Worm (Caenorhabditis elegans) whole organism, L1 larva: Measurements from ENCODE around the gene ymel-1.
"Not testable (repeated sequence)": the region's sequence is repeated elsewhere in the genome, so short reads cannot be mapped to it uniquely, and the experiment has no call there.

ENCODE experiments used
- Y116A8C.19 ChIP-seq: sonication (generic microtip); optimal IDR thresholded peaks from 2 replicates; lab custom pipeline; 2016; ENCODE audit warnings: missing compliant biosample characterization, missing genetic modification characterization, borderline replicate concordance
- aha-1 ChIP-seq: fragments of 150-350 bp; optimal IDR thresholded peaks from 2 replicates; lab custom pipeline; 2014; ENCODE audit warnings: missing biosample characterization, missing genetic modification characterization
- alr-1 ChIP-seq: fragments of 200-800 bp; sonication (Bioruptor generic); optimal IDR thresholded peaks from 2 replicates; lab custom pipeline; 2018; ENCODE audit warnings: borderline replicate concordance, mild to moderate bottlenecking, missing genetic modification characterization, missing compliant biosample characterization
- ama-1 ChIP-seq: fragments of 150-350 bp; optimal IDR thresholded peaks from 2 replicates; lab custom pipeline; 2014
- ceh-63 ChIP-seq: fragments of 200-800 bp; sonication (Bioruptor generic); optimal IDR thresholded peaks from 2 replicates; lab custom pipeline; 2018; ENCODE audit warnings: mild to moderate bottlenecking, missing genetic modification characterization, missing compliant biosample characterization
- ceh-8 ChIP-seq: fragments of 200-800 bp; sonication (Bioruptor generic); optimal IDR thresholded peaks from 2 replicates; lab custom pipeline; 2018; ENCODE audit warnings: mild to moderate bottlenecking, missing genetic modification characterization, moderate library complexity, missing compliant biosample characterization
- ces-1 ChIP-seq: fragments of 150-350 bp; optimal IDR thresholded peaks from 2 replicates; lab custom pipeline; 2014; ENCODE audit warnings: missing biosample characterization, missing genetic modification reagents, missing genetic modification characterization
- dpl-1 ChIP-seq, 3 experiments: fragments of 150-350 bp in 2 of 3; sonication (generic microtip) in 1 of 3; optimal IDR thresholded peaks; 2 replicates each; lab custom pipeline; 2014 to 2017; ENCODE audit warnings: missing biosample characterization in 3 of 3, missing genetic modification characterization in 3 of 3, missing genetic modification reagents in 3 of 3
- efl-3 ChIP-seq: fragments of 200-800 bp; sonication (Bioruptor generic); optimal IDR thresholded peaks from 2 replicates; lab custom pipeline; 2018; ENCODE audit warnings: mild to moderate bottlenecking, missing genetic modification characterization, missing compliant biosample characterization
- egl-27 ChIP-seq, 2 experiments: fragments of 150-350 bp in 1 of 2; sonication (generic microtip); optimal IDR thresholded peaks; 3 replicates each; lab custom pipeline; 2017 to 2018; ENCODE audit warnings: missing biosample characterization in 2 of 2, missing genetic modification characterization in 2 of 2, missing genetic modification reagents in 2 of 2
- elt-3 ChIP-seq, 6 experiments: fragments of 150-350 bp in 1 of 6; sonication (generic microtip); optimal IDR thresholded peaks; 2 replicates each; lab custom pipeline; 2017 to 2018; ENCODE audit warnings: missing biosample characterization in 6 of 6, missing genetic modification characterization in 6 of 6, inconsistent platforms in 1 of 6
- fkh-4 ChIP-seq: sonication (generic microtip); optimal IDR thresholded peaks from 2 replicates; lab custom pipeline; 2016; ENCODE audit warnings: missing compliant biosample characterization, missing genetic modification characterization, borderline replicate concordance
- fos-1 ChIP-seq: fragments of 150-350 bp; optimal IDR thresholded peaks from 2 replicates; lab custom pipeline; 2014; ENCODE audit warnings: missing biosample characterization, missing genetic modification characterization
- hlh-17 ChIP-seq: fragments of 200-800 bp; sonication (Bioruptor generic); optimal IDR thresholded peaks from 2 replicates; lab custom pipeline; 2018; ENCODE audit warnings: missing genetic modification characterization, mild to moderate bottlenecking, missing compliant biosample characterization, moderate library complexity, borderline replicate concordance
- irx-1 ChIP-seq: sonication (generic microtip); optimal IDR thresholded peaks from 2 replicates; lab custom pipeline; 2016; ENCODE audit warnings: missing genetic modification characterization, missing compliant biosample characterization
- lin-39 ChIP-seq: fragments of 150-350 bp; optimal IDR thresholded peaks from 2 replicates; lab custom pipeline; 2014; ENCODE audit warnings: missing biosample characterization, missing genetic modification reagents, missing genetic modification characterization
- lir-3 ChIP-seq: sonication (generic microtip); optimal IDR thresholded peaks from 2 replicates; lab custom pipeline; 2016; ENCODE audit warnings: mild to moderate bottlenecking, missing genetic modification characterization, moderate library complexity, missing compliant biosample characterization; ENCODE audit not compliant: poor library complexity
- lsy-2 ChIP-seq, 2 experiments: fragments of 150-350 bp; optimal IDR thresholded peaks; 2 replicates each; lab custom pipeline; 2014; ENCODE audit warnings: missing biosample characterization in 2 of 2, missing genetic modification characterization in 2 of 2
- mef-2 ChIP-seq: fragments of 150-350 bp; optimal IDR thresholded peaks from 2 replicates; lab custom pipeline; 2014; ENCODE audit warnings: missing biosample characterization, missing genetic modification characterization
- mep-1 ChIP-seq: fragments of 150-350 bp; optimal IDR thresholded peaks from 2 replicates; lab custom pipeline; 2014; ENCODE audit warnings: missing biosample characterization, missing genetic modification characterization
- nhr-12 ChIP-seq: sonication (generic microtip); optimal IDR thresholded peaks from 2 replicates; lab custom pipeline; 2017; ENCODE audit warnings: missing biosample characterization, missing genetic modification characterization
- nhr-19 ChIP-seq: fragments of 200-800 bp; sonication (Bioruptor generic); conservative IDR thresholded peaks from 2 replicates; pipeline ENCODE4 v1.3.6; 2022; ENCODE audit warnings: missing genetic modification characterization, missing compliant biosample characterization
- nhr-20 ChIP-seq: sonication (generic microtip); optimal IDR thresholded peaks from 2 replicates; lab custom pipeline; 2016; ENCODE audit warnings: mild to moderate bottlenecking, missing genetic modification characterization, missing compliant biosample characterization
- nhr-47 ChIP-seq: sonication (generic microtip); optimal IDR thresholded peaks from 2 replicates; lab custom pipeline; 2016; ENCODE audit warnings: mild to moderate bottlenecking, missing genetic modification characterization, moderate library complexity, missing compliant biosample characterization
- nhr-71 ChIP-seq: sonication (generic microtip); optimal IDR thresholded peaks from 2 replicates; lab custom pipeline; 2016; ENCODE audit warnings: mild to moderate bottlenecking, missing genetic modification characterization, moderate library complexity, missing compliant biosample characterization
- nhr-76 ChIP-seq: sonication (generic microtip); optimal IDR thresholded peaks from 2 replicates; lab custom pipeline; 2017; ENCODE audit warnings: missing biosample characterization, missing genetic modification characterization
- nhr-85 ChIP-seq: sonication (generic microtip); peaks from one replicate; lab custom pipeline; 2016; ENCODE audit warnings: missing genetic modification characterization, inconsistent platforms, missing compliant biosample characterization
- nhr-90 ChIP-seq: sonication (generic microtip); optimal IDR thresholded peaks from 2 replicates; lab custom pipeline; 2016; ENCODE audit warnings: mild to moderate bottlenecking, missing genetic modification characterization, missing compliant biosample characterization; ENCODE audit not compliant: poor library complexity
- rnt-1 ChIP-seq: sonication (generic microtip); optimal IDR thresholded peaks from 2 replicates; lab custom pipeline; 2016; ENCODE audit warnings: mild to moderate bottlenecking, missing genetic modification characterization, moderate library complexity, missing compliant biosample characterization
- skn-1 ChIP-seq: fragments of 150-350 bp; optimal IDR thresholded peaks from 2 replicates; lab custom pipeline; 2014; ENCODE audit warnings: missing biosample characterization, missing genetic modification characterization
- snpc-4 ChIP-seq: fragments of 150-350 bp; optimal IDR thresholded peaks from 2 replicates; lab custom pipeline; 2014; ENCODE audit warnings: missing biosample characterization, missing genetic modification characterization
- snu-23 ChIP-seq: sonication (generic microtip); optimal IDR thresholded peaks from 2 replicates; lab custom pipeline; 2016; ENCODE audit warnings: missing genetic modification characterization, missing compliant biosample characterization
- sptf-1 ChIP-seq: fragments of 150-350 bp; optimal IDR thresholded peaks from 2 replicates; lab custom pipeline; 2014; ENCODE audit warnings: missing biosample characterization, missing genetic modification characterization
- sup-37 ChIP-seq: fragments of 200-800 bp; sonication (Bioruptor generic); optimal IDR thresholded peaks from 2 replicates; lab custom pipeline; 2018; ENCODE audit warnings: mild to moderate bottlenecking, missing genetic modification characterization, missing compliant biosample characterization
- swsn-7 ChIP-seq: sonication (generic microtip); optimal IDR thresholded peaks from 2 replicates; lab custom pipeline; 2016; ENCODE audit warnings: missing genetic modification characterization, missing compliant biosample characterization
- tlp-1 ChIP-seq: fragments of 150-350 bp; optimal IDR thresholded peaks from 2 replicates; lab custom pipeline; 2014; ENCODE audit warnings: missing biosample characterization, missing genetic modification characterization
- unc-130 ChIP-seq: fragments of 150-350 bp; optimal IDR thresholded peaks from 2 replicates; lab custom pipeline; 2017; ENCODE audit warnings: missing biosample characterization, missing genetic modification characterization, inconsistent platforms
- unc-30 ChIP-seq: sonication (generic microtip); optimal IDR thresholded peaks from 2 replicates; lab custom pipeline; 2017; ENCODE audit warnings: missing biosample characterization, missing genetic modification characterization
- vab-15 ChIP-seq: sonication (generic microtip); optimal IDR thresholded peaks from 2 replicates; lab custom pipeline; 2017; ENCODE audit warnings: missing genotype, mild to moderate bottlenecking, missing genetic modification characterization, missing compliant biosample characterization
- xbp-1 ChIP-seq: sonication (generic microtip); optimal IDR thresholded peaks from 2 replicates; lab custom pipeline; 2016; ENCODE audit warnings: missing genetic modification characterization, missing compliant biosample characterization
- ztf-4 ChIP-seq: fragments of 150-350 bp; optimal IDR thresholded peaks from 2 replicates; lab custom pipeline; 2014; ENCODE audit warnings: missing biosample characterization, missing genetic modification characterization

ymel-1 gene

ce11 chrIII:10438780-10439179, 22.8 kb downstream of the ymel-1 start, which contains the start of gene H04D03.6:
Gene H04D03.6, minus strand, starts transcription at chrIII:10438880.
- not testable (repeated sequence) for TF ChIP-seq nhr-90 (tag; lab: Kevin White, UChicago); lsy-2 (tag; optimal IDR thresholded peaks at IDR 0.05; lab: Kevin White, UChicago); rnt-1 (tag; lab: Kevin White, UChicago)

ce11 chrIII:10442355-10443140, 26.6 kb downstream of the ymel-1 start, which contains the start of the genes H04D03.2 and ecps-2:
Gene H04D03.2, minus strand, starts transcription at chrIII:10442405.
Gene ecps-2, plus strand, starts transcription at chrIII:10443090.
- TF ChIP-seq egl-27 (tag; optimal IDR thresholded peaks at IDR 0.05; lab: Kevin White, UChicago) (no peak), lin-39 (tag; lab: Kevin White, UChicago) (no peak), alr-1 (tag; lab: Kevin White, UChicago) (no peak), skn-1 (no peak), dpl-1 (GFP tag; optimal IDR thresholded peaks at IDR 0.05; lab: Kevin White, UChicago) (no peak), nhr-76 (tag; lab: Kevin White, UChicago) (no peak), Y116A8C.19 (no peak), ceh-8 (GFP tag; lab: Kevin White, UChicago) (no peak), nhr-71 (no peak)

ce11 chrIII:10446730-10447129, 30.8 kb downstream of the ymel-1 start, which contains the start of gene H04D03.7:
Gene H04D03.7, minus strand, starts transcription at chrIII:10446830.
- TF ChIP-seq mef-2 (tag; lab: Kevin White, UChicago) (no peak), ama-1 (lab: Kevin White, UChicago) (no peak), skn-1 (no peak), aha-1 (no peak), fkh-4 (no peak), snu-23 (no peak), unc-130 (no peak), nhr-19 (no peak), sptf-1 (tag; lab: Kevin White, UChicago) (no peak), lir-3 (tag; lab: Kevin White, UChicago) (no peak), rnt-1 (tag; lab: Kevin White, UChicago) (no peak), nhr-85 (no peak), mep-1 (tag; lab: Kevin White, UChicago) (no peak), efl-3 (GFP tag; lab: Kevin White, UChicago) (no peak), nhr-20 (no peak), tlp-1 (tag; lab: Kevin White, UChicago) (no peak), ceh-63 (GFP tag; lab: Kevin White, UChicago) (no peak), sup-37 (GFP tag; lab: Kevin White, UChicago) (no peak)

ce11 chrIII:10451012-10451411, 35.1 kb downstream of the ymel-1 start, which contains the start of gene H04D03.4:
Gene H04D03.4, minus strand, starts transcription at chrIII:10451112.
- TF ChIP-seq nhr-47 (tag; lab: Kevin White, UChicago) (no peak), skn-1 (no peak), nhr-12 (tag; lab: Kevin White, UChicago) (no peak), swsn-7 (no peak), snpc-4 (tag; lab: Kevin White, UChicago) (no peak), ces-1 (GFP tag; lab: Kevin White, UChicago) (no peak), vab-15 (tag; lab: Kevin White, UChicago) (no peak), hlh-17 (GFP tag; lab: Kevin White, UChicago) (no peak), fos-1 (tag; lab: Kevin White, UChicago) (no peak), elt-3 (tag; optimal IDR thresholded peaks at IDR 0.05; lab: Kevin White, UChicago) (no peak), ztf-4 (tag; lab: Kevin White, UChicago) (no peak), dpl-1 (GFP tag; optimal IDR thresholded peaks at IDR 0.05; lab: Kevin White, UChicago) (no peak), ama-1 (lab: Kevin White, UChicago) (no peak), efl-3 (GFP tag; lab: Kevin White, UChicago) (no peak), xbp-1 (tag; lab: Kevin White, UChicago) (no peak), irx-1 (no peak), unc-30 (tag; lab: Kevin White, UChicago) (no peak), alr-1 (tag; lab: Kevin White, UChicago) (no peak)
